Worm (Caenorhabditis elegans): Measurements from ENCODE around the gene hgap-2.

Gene hgap-2

ce11 chrII:8714913-8715447 is 30.3 kb upstream of the hgap-2 start, which contains the start of the genes rab-21 and T01B7.13:
Gene rab-21 (minus strand): TSS chrII:8715013.
Gene T01B7.13 (plus strand): TSS chrII:8715397.
- TF ChIP-seq tlp-1 (tag; optimal IDR thresholded peaks at IDR 0.05): no peak
- no peak for TF ChIP-seq ceh-88 (GFP tag; IDR thresholded peaks at IDR 0.05)
- no peak for TF ChIP-seq ama-1 (optimal IDR thresholded peaks at IDR 0.05)
- TF ChIP-seq nhr-20 (tag; optimal IDR thresholded peaks at IDR 0.05): no peak
- no peak for TF ChIP-seq aly-2 (tag; optimal IDR thresholded peaks at IDR 0.05)
- TF ChIP-seq sptf-1 (tag; optimal IDR thresholded peaks at IDR 0.05): no peak
- TF ChIP-seq unc-130 (tag; optimal IDR thresholded peaks at IDR 0.05): no peak
- TF ChIP-seq swsn-7 (tag; optimal IDR thresholded peaks at IDR 0.05): no peak
- no peak for TF ChIP-seq lin-14 (GFP tag; optimal IDR thresholded peaks at IDR 0.05)
- no peak for TF ChIP-seq hlh-17 (GFP tag; optimal IDR thresholded peaks at IDR 0.05; ENCODE audit: borderline replicate concordance)
- no peak for TF ChIP-seq mef-2 (tag; optimal IDR thresholded peaks at IDR 0.05)
- no peak for TF ChIP-seq grh-1 (GFP tag; IDR thresholded peaks at IDR 0.05)
- no peak for TF ChIP-seq unc-98 (GFP tag; IDR thresholded peaks at IDR 0.05)

ce11 chrII:8710317-8710716 is 25.6 kb upstream of the hgap-2 start, which contains the start of gene srg-15:
Gene srg-15 (minus strand): TSS chrII:8710417.
- TF ChIP-seq nhr-47 (tag; optimal IDR thresholded peaks at IDR 0.05) (peak; percentile 25), nhr-71 (tag; optimal IDR thresholded peaks at IDR 0.05) (peak; percentile 26), fkh-10 (GFP tag; optimal IDR thresholded peaks at IDR 0.05) (no peak), fkh-8 (tag; optimal IDR thresholded peaks at IDR 0.05) (peak; percentile 56)

ce11 chrII:8707024-8707423 is 22.3 kb upstream of the hgap-2 start, which contains the start of gene cup-16:
Gene cup-16 (plus strand): TSS chrII:8707155.
- TF ChIP-seq vab-15 (tag; optimal IDR thresholded peaks at IDR 0.05): no peak
- no peak for TF ChIP-seq unc-98 (GFP tag; IDR thresholded peaks at IDR 0.05)
- no peak for TF ChIP-seq elt-3 (tag; optimal IDR thresholded peaks at IDR 0.05)
- no peak for TF ChIP-seq sup-37 (GFP tag; optimal IDR thresholded peaks at IDR 0.05)
- TF ChIP-seq tlp-1 (tag; optimal IDR thresholded peaks at IDR 0.05): no peak
- no peak for TF ChIP-seq pag-3 (tag; optimal IDR thresholded peaks at IDR 0.05; ENCODE audit: borderline replicate concordance, insufficient read depth)
- TF ChIP-seq nhr-85 (tag): no peak
- no peak for TF ChIP-seq aha-1 (tag; optimal IDR thresholded peaks at IDR 0.05)
- TF ChIP-seq grh-1 (GFP tag; IDR thresholded peaks at IDR 0.05): no peak
- no peak for TF ChIP-seq ceh-8 (GFP tag; optimal IDR thresholded peaks at IDR 0.05)
- no peak for TF ChIP-seq ztf-11 (tag; optimal IDR thresholded peaks at IDR 0.05)
- TF ChIP-seq C04F5.9 (tag; optimal IDR thresholded peaks at IDR 0.05): no peak
- TF ChIP-seq ces-1 (GFP tag; optimal IDR thresholded peaks at IDR 0.05): no peak
- peak; percentile 78 for TF ChIP-seq rnt-1 (tag; optimal IDR thresholded peaks at IDR 0.05)
- no peak for TF ChIP-seq isw-1 (GFP tag; IDR thresholded peaks at IDR 0.05)
- peak; percentile 80 for TF ChIP-seq lin-14 (GFP tag; optimal IDR thresholded peaks at IDR 0.05)
- no peak for TF ChIP-seq mef-2 (tag; optimal IDR thresholded peaks at IDR 0.05)
- TF ChIP-seq lsy-2 (tag; optimal IDR thresholded peaks at IDR 0.05): peak; percentile 20 to 50
- peak; percentile 79 for TF ChIP-seq nhr-71 (tag; optimal IDR thresholded peaks at IDR 0.05)
- TF ChIP-seq snu-23 (GFP tag; optimal IDR thresholded peaks at IDR 0.05): peak; percentile 14
- TF ChIP-seq ceh-63 (GFP tag; optimal IDR thresholded peaks at IDR 0.05): no peak
- TF ChIP-seq mep-1 (tag; optimal IDR thresholded peaks at IDR 0.05): no peak
- TF ChIP-seq efl-1 (optimal IDR thresholded peaks at IDR 0.05): no peak
- TF ChIP-seq efl-1 (GFP tag; optimal IDR thresholded peaks at IDR 0.05 in 1 of 2): peak in 1 of 2 experiments; percentile 88
- TF ChIP-seq lin-13 (GFP tag; optimal IDR thresholded peaks at IDR 0.05): no peak
- TF ChIP-seq nhr-11 (tag; optimal IDR thresholded peaks at IDR 0.05): no peak
- no peak for TF ChIP-seq alr-1 (tag; optimal IDR thresholded peaks at IDR 0.05; ENCODE audit: borderline replicate concordance)
- TF ChIP-seq nhr-90 (tag; optimal IDR thresholded peaks at IDR 0.05; ENCODE audit: poor library complexity): no peak
- no peak for TF ChIP-seq lin-15B (tag; optimal IDR thresholded peaks at IDR 0.05)
- no peak for TF ChIP-seq dsc-1 (tag; optimal IDR thresholded peaks at IDR 0.05)
- TF ChIP-seq nhr-20 (tag; optimal IDR thresholded peaks at IDR 0.05): peak; percentile 14
- no peak for TF ChIP-seq fos-1 (tag; optimal IDR thresholded peaks at IDR 0.05)
- peak; percentile 65 for TF ChIP-seq lin-39 (tag; optimal IDR thresholded peaks at IDR 0.05)
- TF ChIP-seq nhr-237 (tag; optimal IDR thresholded peaks at IDR 0.05): no peak
- TF ChIP-seq C16A3.4 (tag; optimal IDR thresholded peaks at IDR 0.05): no peak
- no peak for TF ChIP-seq unc-86 (tag; optimal IDR thresholded peaks at IDR 0.05)
- no peak for TF ChIP-seq xbp-1 (tag; optimal IDR thresholded peaks at IDR 0.05)
